Fruit fly (Drosophila melanogaster) whole organism, embryonic: ENCODE data around the gene CG32537.

Source experiments
- Adf1 ChIP-seq: fragments of 200-800 bp; sonication (Bioruptor generic); IDR thresholded peaks from 2 replicates; pipeline ENCODE4 v1.3.6; 2022; ENCODE audit warnings: missing biosample characterization, missing genetic modification characterization
- CG10321 ChIP-seq: fragments of 200-800 bp; sonication (Bioruptor generic); IDR thresholded peaks from 2 replicates; pipeline ENCODE4 v1.3.6; 2022; ENCODE audit warnings: missing biosample characterization, missing genetic modification characterization
- CG14441 ChIP-seq: fragments of 200-800 bp; sonication (Bioruptor generic); IDR thresholded peaks from 2 replicates; pipeline ENCODE4 v1.3.6; 2022; ENCODE audit warnings: missing biosample characterization, missing genetic modification characterization
- CG1529 ChIP-seq: fragments of 200-800 bp; sonication (Bioruptor generic); optimal IDR thresholded peaks from 3 replicates; lab custom pipeline; 2018; ENCODE audit warnings: missing biosample characterization, missing genetic modification characterization
- CG1647 ChIP-seq: fragments of 200-800 bp; sonication (Bioruptor generic); optimal IDR thresholded peaks from 3 replicates; lab custom pipeline; 2016; ENCODE audit warnings: missing biosample characterization, missing genetic modification characterization
- CG17912 ChIP-seq: fragments of 200-800 bp; sonication (Bioruptor generic); optimal IDR thresholded peaks from 2 replicates; lab custom pipeline; 2018; ENCODE audit warnings: missing biosample characterization, mild to moderate bottlenecking, missing genetic modification characterization
- CG1792 ChIP-seq: fragments of 200-800 bp; sonication (Bioruptor generic); optimal IDR thresholded peaks from 2 replicates; lab custom pipeline; 2016; ENCODE audit warnings: missing biosample characterization, missing genetic modification characterization
- CG2129 ChIP-seq: fragments of 200-800 bp; sonication (Bioruptor generic); IDR thresholded peaks from 2 replicates; pipeline ENCODE4 v1.3.6; 2022; ENCODE audit warnings: missing biosample characterization, missing genetic modification characterization; ENCODE audit not compliant: partially characterized antibody
- CG2889 ChIP-seq: fragments of 200-800 bp; sonication (Bioruptor generic); IDR thresholded peaks from 3 replicates; pipeline ENCODE4 v1.3.6; 2022; ENCODE audit warnings: missing biosample characterization, missing genetic modification characterization
- CG4360 ChIP-seq: fragments of 200-800 bp; sonication (Bioruptor generic); IDR thresholded peaks from 2 replicates; pipeline ENCODE4 v1.3.6; 2022; ENCODE audit warnings: missing biosample characterization, missing genetic modification characterization
- CG43689 ChIP-seq: fragments of 200-800 bp; sonication (Bioruptor generic); IDR thresholded peaks from 2 replicates; pipeline ENCODE4 v1.3.6; 2022; ENCODE audit warnings: missing biosample characterization, missing genetic modification characterization
- CG7963 ChIP-seq: fragments of 200-800 bp; sonication (Bioruptor generic); IDR thresholded peaks from 3 replicates; pipeline ENCODE4 v1.3.6; 2022; ENCODE audit warnings: missing biosample characterization, missing genetic modification characterization; ENCODE audit not compliant: partially characterized antibody
- CG8924 ChIP-seq: fragments of 200-800 bp; optimal IDR thresholded peaks from 3 replicates; lab custom pipeline; 2019; ENCODE audit warnings: missing biosample characterization, mild to moderate bottlenecking, missing genetic modification characterization, moderate library complexity
- Deaf1 ChIP-seq: fragments of 200-800 bp; optimal IDR thresholded peaks from 3 replicates; lab custom pipeline; 2019; ENCODE audit warnings: missing biosample characterization, mild to moderate bottlenecking, missing genetic modification characterization, moderate library complexity
- Dp ChIP-seq: fragments of 200-800 bp; sonication (Bioruptor generic); optimal IDR thresholded peaks from 2 replicates; lab custom pipeline; 2018; ENCODE audit warnings: missing biosample characterization, mild to moderate bottlenecking, missing genetic modification characterization, moderate library complexity
- Fer2 ChIP-seq: fragments of 200-800 bp; sonication (Bioruptor generic); optimal IDR thresholded peaks from 2 replicates; lab custom pipeline; 2018; ENCODE audit warnings: missing biosample characterization, mild to moderate bottlenecking, missing genetic modification characterization, moderate library complexity
- H15 ChIP-seq: fragments of 200-800 bp; sonication (Bioruptor generic); IDR thresholded peaks from 3 replicates; pipeline ENCODE4 v1.3.6; 2022; ENCODE audit warnings: missing biosample characterization, missing genetic modification characterization
- H2.0 ChIP-seq: fragments of 200-800 bp; sonication (Bioruptor generic); IDR thresholded peaks from 2 replicates; pipeline ENCODE4 v1.3.6; 2022; ENCODE audit warnings: missing biosample characterization, missing genetic modification characterization
- Hey ChIP-seq: fragments of 200-800 bp; sonication (Bioruptor generic); optimal IDR thresholded peaks from 3 replicates; lab custom pipeline; 2018; ENCODE audit warnings: missing biosample characterization, mild to moderate bottlenecking, missing genetic modification characterization
- Hmx ChIP-seq: fragments of 200-800 bp; sonication (Bioruptor generic); optimal IDR thresholded peaks from 2 replicates; lab custom pipeline; 2016; ENCODE audit warnings: missing biosample characterization, missing genetic modification characterization
- Mes4 ChIP-seq: fragments of 200-800 bp; sonication (Bioruptor generic); optimal IDR thresholded peaks from 2 replicates; lab custom pipeline; 2016; ENCODE audit warnings: missing biosample characterization, missing genetic modification characterization
- Nf-YA ChIP-seq: fragments of 200-800 bp; sonication (Bioruptor generic); IDR thresholded peaks from 2 replicates; pipeline ENCODE4 v1.3.6; 2022; ENCODE audit warnings: missing biosample characterization, missing genetic modification characterization
- Opbp ChIP-seq: fragments of 200-800 bp; sonication (Bioruptor generic); IDR thresholded peaks from 3 replicates; pipeline ENCODE4 v1.3.6; 2022; ENCODE audit warnings: missing biosample characterization, missing genetic modification characterization; ENCODE audit not compliant: partially characterized antibody
- Rfx ChIP-seq: fragments of 200-800 bp; sonication (Bioruptor generic); IDR thresholded peaks from 2 replicates; pipeline ENCODE4 v1.3.6; 2022; ENCODE audit warnings: missing biosample characterization, missing genetic modification characterization
- Sry-β ChIP-seq: fragments of 200-800 bp; sonication (Bioruptor generic); optimal IDR thresholded peaks from 2 replicates; lab custom pipeline; 2018; ENCODE audit warnings: missing biosample characterization, mild to moderate bottlenecking, missing genetic modification characterization, moderate library complexity
- Usf ChIP-seq: fragments of 200-800 bp; sonication (Bioruptor generic); optimal IDR thresholded peaks from 2 replicates; lab custom pipeline; 2017; ENCODE audit warnings: missing genotype, missing biosample characterization, missing genetic modification characterization
- abd-A ChIP-seq: fragments of 200-800 bp; sonication (Bioruptor generic); optimal IDR thresholded peaks from 3 replicates; lab custom pipeline; 2019; ENCODE audit warnings: missing biosample characterization, mild to moderate bottlenecking, missing genetic modification characterization, moderate library complexity
- aop ChIP-seq: fragments of 200-800 bp; sonication (Bioruptor generic); IDR thresholded peaks from 2 replicates; pipeline ENCODE4 v1.3.6; 2022; ENCODE audit warnings: missing biosample characterization, missing genetic modification characterization
- ash1 ChIP-seq: fragments of 200-800 bp; sonication (Bioruptor generic); optimal IDR thresholded peaks from 2 replicates; lab custom pipeline; 2018; ENCODE audit warnings: missing biosample characterization, mild to moderate bottlenecking, missing genetic modification characterization
- chm ChIP-seq: fragments of 200-800 bp; sonication (Bioruptor generic); IDR thresholded peaks from 2 replicates; pipeline ENCODE4 v1.3.6; 2022; ENCODE audit warnings: missing biosample characterization, missing genetic modification characterization
- crol ChIP-seq: fragments of 200-800 bp; sonication (Bioruptor generic); IDR thresholded peaks from 2 replicates; pipeline ENCODE4 v1.3.6; 2022; ENCODE audit warnings: missing biosample characterization, missing genetic modification characterization
- danr ChIP-seq: fragments of 200-800 bp; sonication (Bioruptor generic); IDR thresholded peaks from 2 replicates; pipeline ENCODE4 v1.3.6; 2022; ENCODE audit warnings: missing biosample characterization, missing genetic modification characterization
- dati ChIP-seq: fragments of 200-800 bp; sonication (Bioruptor generic); IDR thresholded peaks from 2 replicates; pipeline ENCODE4 v1.3.6; 2022; ENCODE audit warnings: missing biosample characterization, missing genetic modification characterization
- disco-r ChIP-seq: fragments of 200-800 bp; sonication (Bioruptor generic); optimal IDR thresholded peaks from 2 replicates; lab custom pipeline; 2016; ENCODE audit warnings: missing biosample characterization, missing genetic modification characterization
- dysf ChIP-seq: fragments of 200-800 bp; sonication (Bioruptor generic); IDR thresholded peaks from 3 replicates; pipeline ENCODE4 v1.3.6; 2022; ENCODE audit warnings: missing biosample characterization, missing genetic modification characterization
- esg ChIP-seq: fragments of 200-800 bp; sonication (Bioruptor generic); conservative IDR thresholded peaks from 2 replicates; pipeline ENCODE4 v1.3.6; 2022; ENCODE audit warnings: missing biosample characterization, missing genetic modification characterization
- ewg ChIP-seq: fragments of 200-800 bp; sonication (Bioruptor generic); optimal IDR thresholded peaks from 3 replicates; lab custom pipeline; 2017; ENCODE audit warnings: mild to moderate bottlenecking, missing biosample characterization, missing genetic modification reagents, missing genetic modification characterization
- fd102C ChIP-seq: fragments of 200-800 bp; sonication (Bioruptor generic); optimal IDR thresholded peaks from 2 replicates; lab custom pipeline; 2018; ENCODE audit warnings: missing biosample characterization, mild to moderate bottlenecking, missing genetic modification characterization, moderate library complexity
- gcm ChIP-seq: fragments of 200-800 bp; sonication (Bioruptor generic); optimal IDR thresholded peaks from 2 replicates; lab custom pipeline; 2019; ENCODE audit warnings: missing biosample characterization, mild to moderate bottlenecking, missing genetic modification characterization, moderate library complexity
- gem ChIP-seq: fragments of 200-800 bp; sonication (Bioruptor generic); optimal IDR thresholded peaks from 2 replicates; lab custom pipeline; 2019; ENCODE audit warnings: missing biosample characterization, mild to moderate bottlenecking, missing genetic modification characterization, moderate library complexity
- hth ChIP-seq: fragments of >200 bp; optimal IDR thresholded peaks from 2 replicates; lab custom pipeline; 2017; ENCODE audit warnings: inconsistent platforms
- kay ChIP-seq: fragments of 200-800 bp; sonication (Bioruptor generic); optimal IDR thresholded peaks from 2 replicates; lab custom pipeline; 2016; ENCODE audit warnings: missing biosample characterization, missing genetic modification characterization
- lov ChIP-seq, 2 experiments: fragments of 200-800 bp in 1 of 2; fragments of >200 bp in 1 of 2; sonication (Bioruptor generic) in 1 of 2; IDR thresholded peaks in 1 of 2; optimal IDR thresholded peaks in 1 of 2; 2 replicates in 1 of 2; 3 replicates in 1 of 2; pipeline versions ENCODE4 v1.3.6 to Lab custom; 2017 to 2022; ENCODE audit warnings: missing biosample characterization in 1 of 2, missing genetic modification characterization in 1 of 2
- mirr ChIP-seq: fragments of 200-800 bp; sonication (Bioruptor generic); optimal IDR thresholded peaks from 3 replicates; lab custom pipeline; 2018; ENCODE audit warnings: missing biosample characterization, mild to moderate bottlenecking, missing genetic modification characterization
- sqz ChIP-seq: fragments of 200-800 bp; sonication (Bioruptor generic); optimal IDR thresholded peaks from 3 replicates; lab custom pipeline; 2018; ENCODE audit warnings: missing biosample characterization, mild to moderate bottlenecking, missing genetic modification characterization
- sr ChIP-seq: fragments of 200-800 bp; sonication (Bioruptor generic); IDR thresholded peaks from 3 replicates; pipeline ENCODE4 v1.3.6; 2022; ENCODE audit warnings: missing biosample characterization, missing genetic modification characterization
- tin ChIP-seq: fragments of 200-800 bp; sonication (Bioruptor generic); optimal IDR thresholded peaks from 3 replicates; lab custom pipeline; 2016; ENCODE audit warnings: missing biosample characterization, missing genetic modification characterization
- ttk ChIP-seq: fragments of 200-800 bp; sonication (Bioruptor generic); IDR thresholded peaks from 2 replicates; pipeline ENCODE4 v2.1.2; 2022; ENCODE audit warnings: missing biosample characterization, missing genetic modification characterization
- tx ChIP-seq: fragments of 200-800 bp; sonication (Bioruptor generic); optimal IDR thresholded peaks from 2 replicates; lab custom pipeline; 2016; ENCODE audit warnings: missing biosample characterization, missing genetic modification characterization
- vfl ChIP-seq: fragments of 200-800 bp; sonication (Bioruptor generic); optimal IDR thresholded peaks from 2 replicates; lab custom pipeline; 2016; ENCODE audit warnings: missing biosample characterization, missing genetic modification characterization
- zen ChIP-seq: fragments of 200-800 bp; sonication (Bioruptor generic); optimal IDR thresholded peaks from 3 replicates; lab custom pipeline; 2018; ENCODE audit warnings: missing biosample characterization, mild to moderate bottlenecking, missing genetic modification characterization, moderate library complexity

CG32537 gene

dm6 chrX:19224580-19225303 is 51.6 kb downstream of the CG32537 start (continued):
- TF ChIP-seq gem (tag; lab: Kevin White, UChicago), result peak; percentile 75
- TF ChIP-seq ash1 (GFP tag; lab: Kevin White, UChicago), result no peak
- TF ChIP-seq sr (GFP tag; lab: Robert Waterston, UW), result no peak
- TF ChIP-seq Mes4 (GFP tag; lab: Kevin White, UChicago), result no peak
- no peak for TF ChIP-seq Rfx (GFP tag; lab: Robert Waterston, UW)
- TF ChIP-seq vfl (GFP tag; lab: Kevin White, UChicago), result no peak
- no peak for TF ChIP-seq chm (GFP tag; lab: Robert Waterston, UW)
- TF ChIP-seq CG43689, result no peak
- TF ChIP-seq tx, result no peak
- no peak for TF ChIP-seq dati
- no peak for TF ChIP-seq CG2889 (GFP tag; lab: Robert Waterston, UW)
- no peak for TF ChIP-seq abd-A (tag; lab: Kevin White, UChicago)
- TF ChIP-seq CG1792 (GFP tag; lab: Kevin White, UChicago), result no peak
- no peak for TF ChIP-seq Usf
- peak; percentile 5 for TF ChIP-seq tin (GFP tag; lab: Kevin White, UChicago)
- no peak for TF ChIP-seq hth (lab: Kevin White, UChicago)
- TF ChIP-seq Opbp (GFP tag; lab: Robert Waterston, UW), result no peak
- TF ChIP-seq Hmx, result no peak
- no peak for TF ChIP-seq disco-r (GFP tag; lab: Kevin White, UChicago)
- no peak for TF ChIP-seq aop
- TF ChIP-seq Hey (tag; lab: Kevin White, UChicago), result no peak
- no peak; the same call in 1 of the 2 replicates for TF ChIP-seq esg (GFP tag; lab: Robert Waterston, UW)
- no peak for TF ChIP-seq lov (optimal IDR thresholded peaks at IDR 0.05; lab: Kevin White, UChicago)
- TF ChIP-seq lov (GFP tag; IDR thresholded peaks at IDR 0.05; lab: Robert Waterston, UW), result no peak
- TF ChIP-seq crol, result no peak
- TF ChIP-seq H15 (GFP tag; lab: Robert Waterston, UW), result no peak
- TF ChIP-seq CG8924 (tag; lab: Kevin White, UChicago), result peak; percentile 63
- no peak for TF ChIP-seq mirr (GFP tag; lab: Kevin White, UChicago)
- no peak for TF ChIP-seq Sry-β (GFP tag; lab: Kevin White, UChicago)
- no peak for TF ChIP-seq CG4360
- no peak for TF ChIP-seq CG1647
- TF ChIP-seq gcm (GFP tag; lab: Kevin White, UChicago), result peak; percentile 8
- no peak for TF ChIP-seq CG10321 (GFP tag; lab: Robert Waterston, UW)
- TF ChIP-seq Fer2, result no peak
- TF ChIP-seq CG17912 (GFP tag; lab: Kevin White, UChicago), result no peak
- TF ChIP-seq dysf (GFP tag; lab: Robert Waterston, UW), result no peak
- no peak for TF ChIP-seq Adf1 (GFP tag; lab: Robert Waterston, UW)
- peak; percentile 14 for TF ChIP-seq ewg
- no peak for TF ChIP-seq Deaf1 (tag; lab: Kevin White, UChicago)
- no peak for TF ChIP-seq H2.0
- TF ChIP-seq CG1529 (GFP tag; lab: Kevin White, UChicago), result no peak
- TF ChIP-seq Dp (GFP tag; lab: Kevin White, UChicago), result no peak
- no peak for TF ChIP-seq danr (GFP tag; lab: Robert Waterston, UW)
- no peak for TF ChIP-seq sqz (GFP tag; lab: Kevin White, UChicago)
- TF ChIP-seq Nf-YA (GFP tag; lab: Robert Waterston, UW), result no peak
- TF ChIP-seq CG14441 (GFP tag; lab: Robert Waterston, UW), result no peak
- no peak for TF ChIP-seq CG2129
- no peak for TF ChIP-seq ttk (GFP tag; lab: Robert Waterston, UW)
- TF ChIP-seq zen, result no peak
- no peak for TF ChIP-seq CG7963 (GFP tag; lab: Robert Waterston, UW)
- TF ChIP-seq fd102C (GFP tag; lab: Kevin White, UChicago), result no peak
- TF ChIP-seq kay, result no peak
